Worm (Caenorhabditis elegans) whole organism, L3 larva: Measurements from ENCODE around the gene egl-13.

Experiments
- R02D3.7 ChIP-seq: fragments of 150-350 bp; optimal IDR thresholded peaks from 2 replicates; lab custom pipeline; 2014; ENCODE audit warnings: missing biosample characterization, missing genetic modification characterization
- ZK546.5 ChIP-seq: sonication (generic microtip); optimal IDR thresholded peaks from 2 replicates; lab custom pipeline; 2017; ENCODE audit warnings: missing biosample characterization, missing genetic modification characterization
- ceh-82 ChIP-seq: fragments of 150-350 bp; optimal IDR thresholded peaks from 2 replicates; lab custom pipeline; 2014; ENCODE audit warnings: missing biosample characterization, missing genetic modification characterization
- egl-27 ChIP-seq: sonication (generic microtip); optimal IDR thresholded peaks from 4 replicates; lab custom pipeline; 2017; ENCODE audit warnings: missing biosample characterization, missing genetic modification reagents, missing genetic modification characterization
- lin-39 ChIP-seq: fragments of 150-350 bp; optimal IDR thresholded peaks from 2 replicates; lab custom pipeline; 2018; ENCODE audit warnings: missing biosample characterization, missing genetic modification reagents, missing genetic modification characterization
- mml-1 ChIP-seq: fragments of 150-350 bp; sonication (generic microtip); optimal IDR thresholded peaks from 3 replicates; lab custom pipeline; 2014; ENCODE audit warnings: missing biosample characterization, missing genetic modification characterization
- nhr-12 ChIP-seq: fragments of 150-350 bp; optimal IDR thresholded peaks from 2 replicates; lab custom pipeline; 2014; ENCODE audit warnings: missing biosample characterization, missing genetic modification characterization
- nhr-237 ChIP-seq: fragments of 150-350 bp; optimal IDR thresholded peaks from 2 replicates; lab custom pipeline; 2014; ENCODE audit warnings: missing biosample characterization, missing genetic modification characterization
- nhr-77 ChIP-seq: fragments of 150-350 bp; optimal IDR thresholded peaks from 2 replicates; lab custom pipeline; 2014; ENCODE audit warnings: missing biosample characterization, missing genetic modification characterization
- snpc-4 ChIP-seq: fragments of 150-350 bp; optimal IDR thresholded peaks from 2 replicates; lab custom pipeline; 2014; ENCODE audit warnings: missing biosample characterization, missing genetic modification characterization
- unc-62 ChIP-seq: fragments of 150-350 bp; sonication (generic microtip); optimal IDR thresholded peaks from 4 replicates; lab custom pipeline; 2014; ENCODE audit warnings: missing biosample characterization, missing genetic modification reagents, missing genetic modification characterization
- zag-1 ChIP-seq: fragments of 150-350 bp; optimal IDR thresholded peaks from 2 replicates; lab custom pipeline; 2014; ENCODE audit warnings: missing biosample characterization, missing genetic modification characterization
- ztf-11 ChIP-seq: fragments of 150-350 bp; optimal IDR thresholded peaks from 2 replicates; lab custom pipeline; 2014; ENCODE audit warnings: missing biosample characterization, missing genetic modification characterization

ce11 chrX:5628432-5628977, 35.1 kb upstream of the egl-13 start:
- TF ChIP-seq nhr-237 (no peak), nhr-77 (tag; lab: Kevin White, UChicago) (no peak), snpc-4 (tag; lab: Kevin White, UChicago) (no peak), nhr-12 (tag; lab: Kevin White, UChicago) (no peak), egl-27 (no peak), ztf-11 (tag; lab: Kevin White, UChicago) (no peak), R02D3.7 (tag; lab: Kevin White, UChicago) (no peak), zag-1 (tag; lab: Kevin White, UChicago) (no peak), lin-39 (tag; lab: Kevin White, UChicago) (no peak), unc-62 (no peak), ceh-82 (tag; lab: Kevin White, UChicago) (no peak), ZK546.5 (tag; lab: Kevin White, UChicago) (no peak), mml-1 (tag; lab: Kevin White, UChicago) (no peak)
